Fruit fly (Drosophila melanogaster) whole organism, pupa: ENCODE data around the gene scyl.

Experiments used
- CG10348 ChIP-seq: fragments of 200-800 bp; sonication (Bioruptor generic); IDR thresholded peaks from 2 replicates; pipeline ENCODE4 v1.3.6; 2022; ENCODE audit warnings: missing biosample characterization, missing genetic modification characterization
- CG13204 ChIP-seq: fragments of 200-800 bp; sonication (Bioruptor generic); optimal IDR thresholded peaks from 2 replicates; lab custom pipeline; 2018; ENCODE audit warnings: missing biosample characterization, mild to moderate bottlenecking, missing genetic modification characterization, moderate library complexity
- CG14655 ChIP-seq: fragments of 200-800 bp; sonication (Bioruptor generic); optimal IDR thresholded peaks from 3 replicates; lab custom pipeline; 2017; ENCODE audit warnings: mild to moderate bottlenecking, missing biosample characterization, missing genetic modification reagents, missing genetic modification characterization
- CG15710 ChIP-seq: fragments of 200-800 bp; sonication (Bioruptor generic); optimal IDR thresholded peaks from 2 replicates; lab custom pipeline; 2018; ENCODE audit warnings: missing biosample characterization, mild to moderate bottlenecking, missing genetic modification characterization, moderate library complexity
- CG17806 ChIP-seq: fragments of 200-800 bp; sonication (Bioruptor generic); optimal IDR thresholded peaks from 2 replicates; lab custom pipeline; 2018; ENCODE audit warnings: missing biosample characterization, mild to moderate bottlenecking, missing genetic modification characterization, moderate library complexity
- CG34367 ChIP-seq: fragments of 200-800 bp; sonication (Bioruptor generic); optimal IDR thresholded peaks from 2 replicates; lab custom pipeline; 2018; ENCODE audit warnings: missing biosample characterization, mild to moderate bottlenecking, missing genetic modification characterization
- CG8301 ChIP-seq: fragments of 200-800 bp; sonication (Bioruptor generic); optimal IDR thresholded peaks from 2 replicates; lab custom pipeline; 2018; ENCODE audit warnings: missing biosample characterization, mild to moderate bottlenecking, missing genetic modification characterization
- CG9948 ChIP-seq: fragments of 200-800 bp; sonication (Bioruptor generic); optimal IDR thresholded peaks from 2 replicates; lab custom pipeline; 2018; ENCODE audit warnings: missing biosample characterization, mild to moderate bottlenecking, missing genetic modification characterization, moderate library complexity
- D1 ChIP-seq: fragments of 200-800 bp; sonication (Bioruptor generic); optimal IDR thresholded peaks from 2 replicates; lab custom pipeline; 2018; ENCODE audit warnings: missing biosample characterization, mild to moderate bottlenecking, missing genetic modification characterization, moderate library complexity
- Snoo ChIP-seq: fragments of 200-800 bp; sonication (Bioruptor generic); optimal IDR thresholded peaks from 3 replicates; lab custom pipeline; 2017; ENCODE audit warnings: missing biosample characterization, mild to moderate bottlenecking, missing genetic modification characterization, inconsistent platforms
- fd96Ca ChIP-seq: fragments of 200-800 bp; sonication (Bioruptor generic); IDR thresholded peaks from 3 replicates; pipeline ENCODE4 v1.3.6; 2022; ENCODE audit warnings: missing biosample characterization, missing genetic modification characterization
- gl ChIP-seq: fragments of 200-800 bp; sonication (Bioruptor generic); optimal IDR thresholded peaks from 2 replicates; lab custom pipeline; 2018; ENCODE audit warnings: missing biosample characterization, mild to moderate bottlenecking, missing genetic modification characterization
- rn ChIP-seq: fragments of 200-800 bp; sonication (Bioruptor generic); IDR thresholded peaks from 2 replicates; pipeline ENCODE4 v1.3.6; 2022; ENCODE audit warnings: missing biosample characterization, missing genetic modification characterization

DNA sequence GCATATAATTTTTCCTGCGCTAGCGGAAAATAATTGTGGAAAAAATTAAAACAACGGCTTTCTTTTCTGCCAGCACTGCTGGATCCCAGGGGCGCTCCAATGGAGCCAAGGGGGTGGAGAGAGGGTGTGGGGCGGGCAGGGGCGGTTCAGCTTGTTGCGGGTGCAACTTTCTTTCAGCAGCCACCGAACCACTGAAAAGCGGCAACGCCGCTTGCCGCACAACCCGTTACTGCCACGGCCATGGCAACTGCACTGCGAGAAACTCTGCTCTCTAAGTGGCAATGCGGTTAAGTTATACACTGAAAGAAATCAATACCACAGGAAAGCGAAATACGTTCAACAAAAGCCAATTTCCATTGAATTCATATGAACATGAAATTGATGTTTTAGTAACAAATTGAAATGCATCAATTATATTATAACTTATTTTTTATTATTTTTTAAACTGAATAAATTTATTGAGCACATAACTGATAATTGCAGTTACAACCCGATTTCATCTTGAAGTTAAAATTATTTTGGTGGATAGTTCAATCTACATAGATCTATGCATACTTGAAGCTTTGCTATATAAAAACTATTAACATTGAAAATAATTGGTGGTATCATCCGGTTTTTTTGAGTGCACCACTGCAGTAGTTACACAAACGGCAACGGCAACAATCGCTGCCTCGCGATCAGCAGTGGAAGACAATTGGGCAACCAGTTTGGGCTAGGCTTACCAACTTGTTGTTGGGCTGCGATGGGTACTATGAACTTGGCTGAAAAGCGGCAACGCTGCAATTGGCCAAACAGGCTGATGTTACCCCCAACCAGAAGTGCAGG is 4.3 kb downstream of the scyl start:
- TF ChIP-seq D1 (tag; lab: Kevin White, UChicago), result peak; percentile 44
- peak; percentile 37 for TF ChIP-seq gl
- peak; percentile 77 for TF ChIP-seq Snoo
- TF ChIP-seq CG9948 (tag; lab: Kevin White, UChicago), result peak; percentile 79
- TF ChIP-seq CG8301 (tag; lab: Kevin White, UChicago), result peak; percentile 82
- TF ChIP-seq CG10348 (GFP tag; lab: Robert Waterston, UW), result 0 out of 2 replicates have a peak, but pooled peaks have one; percentile 39
- peak; percentile 85 for TF ChIP-seq fd96Ca (GFP tag; lab: Robert Waterston, UW)
- TF ChIP-seq rn (GFP tag; lab: Robert Waterston, UW), result peak; percentile 73
- TF ChIP-seq CG15710, result peak; percentile 86
- TF ChIP-seq CG17806, result peak; percentile 74
- peak; percentile 70 for TF ChIP-seq CG34367
- peak; percentile 65 for TF ChIP-seq CG13204 (GFP tag; lab: Kevin White, UChicago)
- TF ChIP-seq CG14655 (GFP tag; lab: Kevin White, UChicago), result peak; percentile 93
